Worm (Caenorhabditis elegans): Measurements from ENCODE around the gene mltn-1.

DNA sequence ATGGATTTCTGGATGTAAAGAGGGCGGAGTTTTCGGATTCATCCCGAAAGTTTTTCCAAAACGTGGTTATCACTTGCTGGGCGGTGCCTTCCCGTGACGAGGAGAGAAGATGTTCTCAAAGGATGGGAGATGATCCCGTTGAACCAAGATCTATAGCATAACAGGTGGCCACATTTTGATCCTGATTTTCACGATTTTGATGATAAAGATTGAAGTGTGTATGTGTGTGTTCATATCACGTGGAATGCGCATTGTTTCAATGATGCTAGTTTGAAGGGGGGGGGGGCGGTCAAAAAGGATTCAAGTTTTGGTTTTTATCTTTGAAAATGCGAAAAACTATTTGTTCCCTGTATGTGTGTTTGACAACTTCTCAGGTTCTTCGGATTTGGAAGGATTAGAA, at the start of gene mltn-1:
- TF ChIP-seq lin-15B (tag; optimal IDR thresholded peaks at IDR 0.05) (no peak), jun-1 (tag; optimal IDR thresholded peaks at IDR 0.05) (no peak), skn-1 (tag; optimal IDR thresholded peaks at IDR 0.05) (no peak), unc-62 (GFP tag; optimal IDR thresholded peaks at IDR 0.05) (no peak), nhr-28 (tag; optimal IDR thresholded peaks at IDR 0.05) (no peak), snpc-4 (tag; optimal IDR thresholded peaks at IDR 0.05) (no peak), ceh-82 (tag; optimal IDR thresholded peaks at IDR 0.05) (no peak), fos-1 (tag; optimal IDR thresholded peaks at IDR 0.05) (no peak), nhr-237 (tag; optimal IDR thresholded peaks at IDR 0.05) (no peak)

Data from whole organism, L3 larva.